Fruit fly (Drosophila melanogaster): Measurements from ENCODE around the gene Rat1.

Gene Rat1

dm6 chr2L:6913964-6914363, 6.1 kb downstream of the Rat1 start, which contains the start of gene Wee1:
Gene Wee1, minus strand, starts transcription at chr2L:6914138.
- no peak for TF ChIP-seq net (GFP tag; optimal IDR thresholded peaks at IDR 0.05)
- TF ChIP-seq CG6792 (GFP tag; optimal IDR thresholded peaks at IDR 0.05) = no peak
- TF ChIP-seq Hr39 (GFP tag; optimal IDR thresholded peaks at IDR 0.05) = no peak
- TF ChIP-seq Sox15 (GFP tag; optimal IDR thresholded peaks at IDR 0.05) = no peak
- no peak for TF ChIP-seq CG7368 (GFP tag; optimal IDR thresholded peaks at IDR 0.05)
- no peak for TF ChIP-seq CG6808 (GFP tag; optimal IDR thresholded peaks at IDR 0.05)
- TF ChIP-seq CG4318 (GFP tag; optimal IDR thresholded peaks at IDR 0.05) = no peak
- no peak for TF ChIP-seq CG3032 (tag; optimal IDR thresholded peaks at IDR 0.05)
- TF ChIP-seq topi (GFP tag; optimal IDR thresholded peaks at IDR 0.05) = no peak
- TF ChIP-seq Hr4 (GFP tag; optimal IDR thresholded peaks at IDR 0.05) = no peak

DNA sequence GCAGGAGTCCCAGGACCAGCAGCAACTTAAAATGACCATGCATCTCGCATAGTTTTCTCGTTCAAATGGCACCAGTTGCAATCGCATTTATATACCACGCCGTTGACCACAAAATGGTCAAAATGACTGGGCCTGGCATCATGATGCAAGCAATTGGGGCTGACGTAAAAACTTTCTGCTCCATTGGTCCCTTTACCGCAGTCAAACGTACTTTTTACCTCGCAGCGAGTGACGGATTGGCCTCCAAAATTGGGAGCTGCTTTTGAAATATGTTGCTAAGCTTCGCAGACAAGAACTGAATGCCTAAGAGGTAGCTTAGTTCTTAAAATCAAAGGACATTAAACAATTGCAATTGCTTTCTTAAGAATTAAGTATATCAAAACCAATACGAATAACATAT, 8.5 kb downstream of the Rat1 start, which contains the start of gene CG32829:
CG32829 (minus strand) TSS at position 101 of the 400 bp plus-strand sequence.
- TF ChIP-seq CG8632 (GFP tag; optimal IDR thresholded peaks at IDR 0.05) = no peak
- no peak for TF ChIP-seq CG3032 (tag; optimal IDR thresholded peaks at IDR 0.05)
- TF ChIP-seq CG6276 (GFP tag; optimal IDR thresholded peaks at IDR 0.05) = no peak
- no peak for TF ChIP-seq Eip93F (GFP tag; optimal IDR thresholded peaks at IDR 0.05)
- TF ChIP-seq CG6808 (GFP tag; optimal IDR thresholded peaks at IDR 0.05) = no peak
- no peak for TF ChIP-seq Ets96B (tag; optimal IDR thresholded peaks at IDR 0.05)

DNA sequence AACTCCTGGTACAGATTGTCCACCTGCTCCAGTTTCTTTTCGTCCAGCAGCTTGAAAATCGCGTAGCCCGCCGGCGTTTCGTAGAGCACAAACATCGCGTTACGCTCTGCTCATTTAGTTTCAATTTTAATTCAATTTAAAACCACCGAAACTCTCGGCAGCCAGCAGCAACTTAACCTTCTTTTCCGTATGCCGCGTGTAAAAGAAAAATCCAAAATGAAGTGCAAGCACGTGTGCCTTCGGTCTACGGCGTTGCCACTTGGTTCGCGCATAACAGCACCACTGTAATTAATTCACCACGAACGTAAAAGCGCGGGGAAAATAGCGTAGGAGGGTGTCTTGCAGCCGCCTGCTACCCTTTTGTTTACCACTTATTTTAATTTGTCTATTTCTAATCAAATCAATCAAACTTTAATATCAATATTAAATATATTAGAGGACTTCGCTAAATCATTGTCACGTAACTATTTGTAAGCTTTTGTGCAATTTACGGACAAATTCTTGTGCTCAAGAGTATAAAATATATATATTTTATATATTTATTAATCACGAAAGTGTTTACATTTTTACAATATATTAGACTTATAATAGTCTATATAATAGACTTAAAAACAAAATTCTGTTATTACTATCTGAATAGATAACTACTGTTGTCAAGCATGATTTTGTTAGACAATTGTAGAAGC, 10.8 kb downstream of the Rat1 start, which contains the start of gene nop5:
nop5 (minus strand) TSS at position 227 of the 686 bp plus-strand sequence.
- TF ChIP-seq lz (GFP tag; optimal IDR thresholded peaks at IDR 0.05) (peak; percentile 29), CG8632 (GFP tag; optimal IDR thresholded peaks at IDR 0.05) (peak; percentile 67), salr (GFP tag; optimal IDR thresholded peaks at IDR 0.05) (no peak), CG31627 (GFP tag; optimal IDR thresholded peaks at IDR 0.05) (peak; percentile 3), CG8119 (GFP tag; IDR thresholded peaks at IDR 0.05) (peak; percentile 47; the same call in 1 of the 3 replicates), OdsH (GFP tag; optimal IDR thresholded peaks at IDR 0.05) (no peak), CG15336 (GFP tag; IDR thresholded peaks at IDR 0.05) (0 out of 2 replicates have a peak, but pooled peaks have one; percentile 14), fkh (GFP tag; optimal IDR thresholded peaks at IDR 0.05) (no peak), CG32006 (GFP tag; optimal IDR thresholded peaks at IDR 0.05) (peak; percentile 60), esn (GFP tag; optimal IDR thresholded peaks at IDR 0.05) (peak; percentile 72), CG3032 (tag; optimal IDR thresholded peaks at IDR 0.05) (peak; percentile 72), Eip78C (GFP tag) (no peak), Ets96B (tag; optimal IDR thresholded peaks at IDR 0.05) (peak; percentile 20), CG6808 (GFP tag; optimal IDR thresholded peaks at IDR 0.05) (no peak), CG6163 (GFP tag; IDR thresholded peaks at IDR 0.05) (peak; percentile 9; the same call in 1 of the 3 replicates), CG6792 (GFP tag; optimal IDR thresholded peaks at IDR 0.05) (no peak), Sox15 (GFP tag; optimal IDR thresholded peaks at IDR 0.05) (peak; percentile 47), net (GFP tag; optimal IDR thresholded peaks at IDR 0.05) (no peak), CG11902 (GFP tag; optimal IDR thresholded peaks at IDR 0.05) (peak; percentile 4)

dm6 chr2L:6919203-6919849, 11.4 kb downstream of the Rat1 start:
- TF ChIP-seq Lpt (GFP tag; optimal IDR thresholded peaks at IDR 0.05) (no peak), CG1621 (tag; optimal IDR thresholded peaks at IDR 0.05) (peak; percentile 67)

- TF ChIP-seq svp (GFP tag) = peak; percentile 63
- TF ChIP-seq Eip78C (GFP tag) = peak; percentile 31
- peak; percentile 28 for TF ChIP-seq CG1621 (tag; optimal IDR thresholded peaks at IDR 0.05)
- TF ChIP-seq esn (GFP tag; optimal IDR thresholded peaks at IDR 0.05) = no peak
- TF ChIP-seq CG8119 (GFP tag; IDR thresholded peaks at IDR 0.05) = no peak
Observed at dm6 chr2L:6919850-6920660, 12.2 kb downstream of the Rat1 start, which contains the start of gene x16. Gene x16, minus strand, starts transcription at chr2L:6920210.

All from whole organism, prepupa.